Fruit fly (Drosophila melanogaster): ENCODE measurements around the gene Drak.

Gene Drak

dm6 chrX:11452846-11453391 is 40.0 kb upstream of the Drak start (continued):
- peak; percentile 56 for TF ChIP-seq CG4854 (GFP tag; optimal IDR thresholded peaks at IDR 0.05)
- TF ChIP-seq tna (GFP tag; IDR thresholded peaks at IDR 0.05; ENCODE audit: partially characterized antibody): no peak
- peak; percentile 63; the same call in 2 of the 3 replicates for TF ChIP-seq jigr1 (GFP tag; IDR thresholded peaks at IDR 0.05)
- peak; percentile 70 for TF ChIP-seq PHDP (tag; optimal IDR thresholded peaks at IDR 0.05)
- peak; percentile 37 for TF ChIP-seq CG8290 (GFP tag; optimal IDR thresholded peaks at IDR 0.05)
- peak in 1 of 2 experiments; percentile 90 for TF ChIP-seq CG8290 (tag; optimal IDR thresholded peaks at IDR 0.05)
- TF ChIP-seq CG7928 (GFP tag; optimal IDR thresholded peaks at IDR 0.05): no peak
- peak; percentile 83 for TF ChIP-seq chn (GFP tag; optimal IDR thresholded peaks at IDR 0.05)
- TF ChIP-seq shn (GFP tag; optimal IDR thresholded peaks at IDR 0.05): peak; percentile 51
- TF ChIP-seq CG16863 (GFP tag; optimal IDR thresholded peaks at IDR 0.05): peak; percentile 74
- peak; percentile 72 for TF ChIP-seq CG15269 (tag; optimal IDR thresholded peaks at IDR 0.05)
- peak; percentile 82 for TF ChIP-seq CG2120 (GFP tag; optimal IDR thresholded peaks at IDR 0.05)
- peak; percentile 57 for TF ChIP-seq ssp (GFP tag; IDR thresholded peaks at IDR 0.05)
- TF ChIP-seq fru (optimal IDR thresholded peaks at IDR 0.05): no peak
- peak; percentile 43 for TF ChIP-seq CG14710 (tag; optimal IDR thresholded peaks at IDR 0.05)
- TF ChIP-seq Hand (GFP tag; optimal IDR thresholded peaks at IDR 0.05): peak; percentile 56
- peak; percentile 45; the same call in 1 of the 2 replicates for TF ChIP-seq CG43689 (GFP tag; IDR thresholded peaks at IDR 0.05)
- TF ChIP-seq chif (GFP tag; optimal IDR thresholded peaks at IDR 0.05): peak; percentile 53 to 70
- peak; percentile 87 for TF ChIP-seq so (GFP tag; IDR thresholded peaks at IDR 0.05)
- peak; percentile 67 for TF ChIP-seq CG18262 (tag; optimal IDR thresholded peaks at IDR 0.05)
- peak; percentile 50 for TF ChIP-seq CG17568 (GFP tag; optimal IDR thresholded peaks at IDR 0.05)
- peak; percentile 61 for TF ChIP-seq CG12219 (GFP tag; optimal IDR thresholded peaks at IDR 0.05)
- TF ChIP-seq CHES-1-like (GFP tag; optimal IDR thresholded peaks at IDR 0.05): peak; percentile 53
- TF ChIP-seq ATbp (GFP tag; optimal IDR thresholded peaks at IDR 0.05): peak; percentile 79
- TF ChIP-seq stc (GFP tag; IDR thresholded peaks at IDR 0.05): peak; percentile 88
- no peak for TF ChIP-seq CG10462 (GFP tag; optimal IDR thresholded peaks at IDR 0.05)
- peak; percentile 49 for TF ChIP-seq corto (GFP tag; optimal IDR thresholded peaks at IDR 0.05)
- TF ChIP-seq luna (GFP tag; optimal IDR thresholded peaks at IDR 0.05): peak; percentile 19
- TF ChIP-seq CG6683 (GFP tag; optimal IDR thresholded peaks at IDR 0.05): peak; percentile 41
- peak; percentile 87 for TF ChIP-seq row (GFP tag; IDR thresholded peaks at IDR 0.05)
- TF ChIP-seq btn (GFP tag; optimal IDR thresholded peaks at IDR 0.05): peak; percentile 53
- TF ChIP-seq fd3F (GFP tag; optimal IDR thresholded peaks at IDR 0.05): peak; percentile 47
- peak; percentile 53 for TF ChIP-seq Bdp1 (GFP tag; optimal IDR thresholded peaks at IDR 0.05)
- peak; percentile 65 for TF ChIP-seq Abd-B (GFP tag; optimal IDR thresholded peaks at IDR 0.05)
- peak; percentile 20 for TF ChIP-seq fd102C (GFP tag; optimal IDR thresholded peaks at IDR 0.05)
- peak; percentile 82 for TF ChIP-seq nmo (GFP tag; optimal IDR thresholded peaks at IDR 0.05)
- peak; percentile 15 for TF ChIP-seq exex (tag; optimal IDR thresholded peaks at IDR 0.05)
- TF ChIP-seq CG18764 (GFP tag; optimal IDR thresholded peaks at IDR 0.05): peak; percentile 43
- TF ChIP-seq CG9727 (GFP tag; optimal IDR thresholded peaks at IDR 0.05): peak; percentile 76
- TF ChIP-seq CG8924 (tag; optimal IDR thresholded peaks at IDR 0.05): peak; percentile 75
- no peak for TF ChIP-seq p53 (GFP tag; optimal IDR thresholded peaks at IDR 0.05)
- TF ChIP-seq CG13624 (GFP tag; optimal IDR thresholded peaks at IDR 0.05): peak; percentile 72
- TF ChIP-seq CG30020 (tag; optimal IDR thresholded peaks at IDR 0.05): peak; percentile 44
- peak; percentile 34 for TF ChIP-seq dm (GFP tag; optimal IDR thresholded peaks at IDR 0.05)
- TF ChIP-seq gro (GFP tag; optimal IDR thresholded peaks at IDR 0.05): peak; percentile 83
- peak; percentile 81 for TF ChIP-seq CG32532 (GFP tag; IDR thresholded peaks at IDR 0.05)
- peak; percentile 85 for TF ChIP-seq gce (GFP tag; IDR thresholded peaks at IDR 0.05)
- no peak for TF ChIP-seq HLH4C (GFP tag; IDR thresholded peaks at IDR 0.05; ENCODE audit: partially characterized antibody)
- no peak for TF ChIP-seq grn (GFP tag; optimal IDR thresholded peaks at IDR 0.05)
- peak; percentile 64 for TF ChIP-seq BtbVII (GFP tag; optimal IDR thresholded peaks at IDR 0.05)
- TF ChIP-seq Mrtf (GFP tag; IDR thresholded peaks at IDR 0.05): peak; percentile 66; the same call in 1 of the 3 replicates

All from whole organism, embryonic.